Worm (Caenorhabditis elegans) whole organism, L2 larva: ENCODE measurements around the gene tre-5.

Experiments used
- C34F6.9 ChIP-seq: fragments of 150-350 bp; optimal IDR thresholded peaks from 2 replicates; lab custom pipeline; 2014; ENCODE audit warnings: missing biosample characterization, missing genetic modification characterization
- aly-2 ChIP-seq: fragments of 150-350 bp; optimal IDR thresholded peaks from 2 replicates; lab custom pipeline; 2014; ENCODE audit warnings: missing biosample characterization, missing genetic modification characterization
- ama-1 ChIP-seq: fragments of 150-350 bp; optimal IDR thresholded peaks from 2 replicates; lab custom pipeline; 2018; ENCODE audit warnings: inconsistent platforms
- egl-27 ChIP-seq: sonication (generic microtip); optimal IDR thresholded peaks from 3 replicates; lab custom pipeline; 2017; ENCODE audit warnings: missing biosample characterization, missing genetic modification reagents, missing genetic modification characterization
- elt-1 ChIP-seq: fragments of 150-350 bp; optimal IDR thresholded peaks from 2 replicates; lab custom pipeline; 2014; ENCODE audit warnings: missing biosample characterization, missing genetic modification characterization
- nhr-6 ChIP-seq: fragments of 150-350 bp; optimal IDR thresholded peaks from 2 replicates; lab custom pipeline; 2014; ENCODE audit warnings: missing biosample characterization, missing genetic modification characterization
- unc-62 ChIP-seq: fragments of 150-350 bp; optimal IDR thresholded peaks from 2 replicates; lab custom pipeline; 2014; ENCODE audit warnings: missing biosample characterization, missing genetic modification reagents, missing genetic modification characterization

ce11 chrII:84134-84533 is 29.0 kb upstream of the tre-5 start, which contains the start of gene C50D2.6:
- TF ChIP-seq unc-62 (GFP tag; lab: Kevin White, UChicago) (no peak), ama-1 (lab: Kevin White, UChicago) (no peak), nhr-6 (tag; lab: Kevin White, UChicago) (no peak), elt-1 (no peak), C34F6.9 (tag; lab: Kevin White, UChicago) (no peak), egl-27 (tag; lab: Kevin White, UChicago) (no peak), aly-2 (tag; lab: Kevin White, UChicago) (no peak)
